Fruit fly (Drosophila melanogaster) whole organism, embryonic: Measurements from ENCODE around the gene CG12814.

ENCODE experiments used
- Adf1 ChIP-seq: fragments of 200-800 bp; sonication (Bioruptor generic); IDR thresholded peaks from 2 replicates; pipeline ENCODE4 v1.3.6; 2022; ENCODE audit warnings: missing biosample characterization, missing genetic modification characterization
- CG12104 ChIP-seq: fragments of 200-800 bp; sonication (Bioruptor generic); optimal IDR thresholded peaks from 3 replicates; lab custom pipeline; 2016; ENCODE audit warnings: missing biosample characterization, missing genetic modification characterization
- CG12155 ChIP-seq: fragments of 200-800 bp; sonication (Bioruptor generic); optimal IDR thresholded peaks from 3 replicates; lab custom pipeline; 2016; ENCODE audit warnings: missing biosample characterization, missing genetic modification characterization
- CG13775 ChIP-seq: fragments of 200-800 bp; sonication (Bioruptor generic); optimal IDR thresholded peaks from 3 replicates; lab custom pipeline; 2017; ENCODE audit warnings: missing biosample characterization, mild to moderate bottlenecking, missing genetic modification characterization
- CG14441 ChIP-seq: fragments of 200-800 bp; sonication (Bioruptor generic); IDR thresholded peaks from 2 replicates; pipeline ENCODE4 v1.3.6; 2022; ENCODE audit warnings: missing biosample characterization, missing genetic modification characterization
- CG17328 ChIP-seq: fragments of 200-800 bp; sonication (Bioruptor generic); IDR thresholded peaks from 2 replicates; pipeline ENCODE4 v1.3.6; 2022; ENCODE audit warnings: missing biosample characterization, missing genetic modification characterization
- CG17361 ChIP-seq: fragments of 200-800 bp; sonication (Bioruptor generic); IDR thresholded peaks from 3 replicates; pipeline ENCODE4 v1.3.6; 2022; ENCODE audit warnings: missing biosample characterization, missing genetic modification characterization
- CG17568 ChIP-seq: fragments of 200-800 bp; sonication (Bioruptor generic); optimal IDR thresholded peaks from 2 replicates; lab custom pipeline; 2018; ENCODE audit warnings: missing biosample characterization, mild to moderate bottlenecking, missing genetic modification characterization, moderate library complexity
- CG17612 ChIP-seq: fragments of 200-800 bp; sonication (Bioruptor generic); IDR thresholded peaks from 2 replicates; pipeline ENCODE4 v1.3.6; 2022; ENCODE audit warnings: missing biosample characterization, missing genetic modification characterization
- CG18011 ChIP-seq: fragments of 200-800 bp; sonication (Bioruptor generic); optimal IDR thresholded peaks from 2 replicates; lab custom pipeline; 2017; ENCODE audit warnings: missing biosample characterization, missing genetic modification characterization, mild to moderate bottlenecking, moderate library complexity, missing genotype
- CG30403 ChIP-seq: fragments of 200-800 bp; sonication (Bioruptor generic); optimal IDR thresholded peaks from 3 replicates; lab custom pipeline; 2016; ENCODE audit warnings: missing biosample characterization, missing genetic modification characterization
- CG3281 ChIP-seq: fragments of 200-800 bp; sonication (Bioruptor generic); optimal IDR thresholded peaks from 3 replicates; lab custom pipeline; 2017; ENCODE audit warnings: missing biosample characterization, mild to moderate bottlenecking, missing genetic modification characterization
- CG3726 ChIP-seq: fragments of 200-800 bp; sonication (Bioruptor generic); IDR thresholded peaks from 3 replicates; pipeline ENCODE4, ENCODE4 v1.3.6; 2022; ENCODE audit warnings: missing biosample characterization, missing genetic modification characterization
- CG3995 ChIP-seq: fragments of 200-800 bp; sonication (Bioruptor generic); optimal IDR thresholded peaks from 3 replicates; lab custom pipeline; 2016; ENCODE audit warnings: missing biosample characterization, missing genetic modification characterization
- CG6689 ChIP-seq: fragments of 200-800 bp; sonication (Bioruptor generic); IDR thresholded peaks from 2 replicates; pipeline ENCODE4 v1.3.6; 2022; ENCODE audit warnings: missing biosample characterization, missing genetic modification characterization
- CG7271 ChIP-seq: fragments of 200-800 bp; sonication (Bioruptor generic); optimal IDR thresholded peaks from 2 replicates; lab custom pipeline; 2018; ENCODE audit warnings: missing biosample characterization, mild to moderate bottlenecking, missing genetic modification characterization, moderate library complexity
- CG7556 ChIP-seq: fragments of 200-800 bp; sonication (Bioruptor generic); optimal IDR thresholded peaks from 2 replicates; lab custom pipeline; 2017; ENCODE audit warnings: missing biosample characterization, mild to moderate bottlenecking, missing genetic modification characterization
- CG7963 ChIP-seq: fragments of 200-800 bp; sonication (Bioruptor generic); IDR thresholded peaks from 3 replicates; pipeline ENCODE4 v1.3.6; 2022; ENCODE audit warnings: missing biosample characterization, missing genetic modification characterization; ENCODE audit not compliant: partially characterized antibody
- CG7987 ChIP-seq: fragments of 200-800 bp; sonication (Bioruptor generic); optimal IDR thresholded peaks from 2 replicates; lab custom pipeline; 2018; ENCODE audit warnings: missing biosample characterization, mild to moderate bottlenecking, missing genetic modification characterization, moderate library complexity
- CG8359 ChIP-seq: fragments of 200-800 bp; sonication (Bioruptor generic); optimal IDR thresholded peaks from 2 replicates; lab custom pipeline; 2017; ENCODE audit warnings: missing biosample characterization, mild to moderate bottlenecking, missing genetic modification characterization, borderline replicate concordance
- CG9727 ChIP-seq: fragments of 200-800 bp; sonication (Bioruptor generic); optimal IDR thresholded peaks from 3 replicates; lab custom pipeline; 2017; ENCODE audit warnings: missing biosample characterization, mild to moderate bottlenecking, missing genetic modification characterization
- Doc3 ChIP-seq: fragments of 200-800 bp; sonication (Bioruptor generic); IDR thresholded peaks from 3 replicates; pipeline ENCODE4 v1.3.6; 2022; ENCODE audit warnings: missing biosample characterization, missing genetic modification characterization; ENCODE audit not compliant: partially characterized antibody
- ERR ChIP-seq: fragments of 200-800 bp; sonication (Bioruptor generic); optimal IDR thresholded peaks from 2 replicates; lab custom pipeline; 2016; ENCODE audit warnings: missing biosample characterization, missing genetic modification characterization
- Ets65A ChIP-seq: fragments of 200-800 bp; sonication (Bioruptor generic); peaks from one replicate; lab custom pipeline; 2016; ENCODE audit warnings: missing biosample characterization, missing genetic modification characterization
- Hand ChIP-seq: fragments of 200-800 bp; sonication (Bioruptor generic); optimal IDR thresholded peaks from 2 replicates; lab custom pipeline; 2017; ENCODE audit warnings: mild to moderate bottlenecking, missing biosample characterization, missing genetic modification reagents, missing genetic modification characterization
- Hmr ChIP-seq: fragments of 200-800 bp; sonication (Bioruptor generic); optimal IDR thresholded peaks from 3 replicates; lab custom pipeline; 2017; ENCODE audit warnings: mild to moderate bottlenecking, missing biosample characterization, missing genetic modification reagents, missing genetic modification characterization
- Nf-YA ChIP-seq: fragments of 200-800 bp; sonication (Bioruptor generic); IDR thresholded peaks from 2 replicates; pipeline ENCODE4 v1.3.6; 2022; ENCODE audit warnings: missing biosample characterization, missing genetic modification characterization
- Oaz ChIP-seq: fragments of 200-800 bp; sonication (Bioruptor generic); IDR thresholded peaks from 2 replicates; pipeline ENCODE4 v1.3.6; 2022; ENCODE audit warnings: missing biosample characterization, missing genetic modification characterization
- Optix ChIP-seq: fragments of 200-800 bp; sonication (Bioruptor generic); IDR thresholded peaks from 3 replicates; pipeline ENCODE4 v1.3.6; 2022; ENCODE audit warnings: missing biosample characterization, missing genetic modification characterization
- Pdp1 ChIP-seq, 2 experiments: fragments of 200-800 bp; sonication (Bioruptor generic); optimal IDR thresholded peaks; 3 replicates each; lab custom pipeline; 2016; ENCODE audit warnings: missing biosample characterization in 2 of 2, missing genetic modification characterization in 2 of 2, mild to moderate bottlenecking in 1 of 2, moderate library complexity in 1 of 2
- Poxn ChIP-seq: fragments of 200-800 bp; sonication (Bioruptor generic); IDR thresholded peaks from 2 replicates; pipeline ENCODE4 v1.3.6; 2022; ENCODE audit warnings: missing biosample characterization, missing genetic modification characterization
- Spps ChIP-seq: fragments of 200-800 bp; sonication (Bioruptor generic); optimal IDR thresholded peaks from 2 replicates; lab custom pipeline; 2018; ENCODE audit warnings: missing biosample characterization, mild to moderate bottlenecking, missing genetic modification characterization
- Sry-δ ChIP-seq: fragments of 200-800 bp; sonication (Bioruptor generic); optimal IDR thresholded peaks from 2 replicates; lab custom pipeline; 2016; ENCODE audit warnings: missing biosample characterization, missing genetic modification characterization
- abd-A ChIP-seq: fragments of 200-800 bp; sonication (Bioruptor generic); optimal IDR thresholded peaks from 3 replicates; lab custom pipeline; 2019; ENCODE audit warnings: missing biosample characterization, mild to moderate bottlenecking, missing genetic modification characterization, moderate library complexity
- ap ChIP-seq: fragments of 200-800 bp; sonication (Bioruptor generic); IDR thresholded peaks from 2 replicates; pipeline ENCODE4 v1.3.6; 2022; ENCODE audit warnings: missing biosample characterization, missing genetic modification characterization
- bcd ChIP-seq: fragments of 200-800 bp; sonication (Bioruptor generic); optimal IDR thresholded peaks from 2 replicates; lab custom pipeline; 2017; ENCODE audit warnings: missing biosample characterization, mild to moderate bottlenecking, missing genetic modification characterization
- ewg ChIP-seq: fragments of 200-800 bp; sonication (Bioruptor generic); optimal IDR thresholded peaks from 3 replicates; lab custom pipeline; 2017; ENCODE audit warnings: mild to moderate bottlenecking, missing biosample characterization, missing genetic modification reagents, missing genetic modification characterization
- exex ChIP-seq: fragments of 200-800 bp; sonication (Bioruptor generic); optimal IDR thresholded peaks from 4 replicates; lab custom pipeline; 2018; ENCODE audit warnings: missing biosample characterization, mild to moderate bottlenecking, missing genetic modification characterization, moderate library complexity
- fd64A ChIP-seq: fragments of 200-800 bp; sonication (Bioruptor generic); optimal IDR thresholded peaks from 3 replicates; lab custom pipeline; 2018; ENCODE audit warnings: missing biosample characterization, mild to moderate bottlenecking, missing genetic modification characterization
- grn ChIP-seq: fragments of 200-800 bp; sonication (Bioruptor generic); optimal IDR thresholded peaks from 3 replicates; lab custom pipeline; 2017; ENCODE audit warnings: missing biosample characterization, missing genetic modification characterization
- ind ChIP-seq: fragments of 200-800 bp; sonication (Bioruptor generic); optimal IDR thresholded peaks from 3 replicates; lab custom pipeline; 2016; ENCODE audit warnings: missing biosample characterization, missing genetic modification characterization
- insv ChIP-seq, 2 experiments: fragments of 200-800 bp; sonication (Bioruptor generic); optimal IDR thresholded peaks; 3 replicates each; lab custom pipeline; 2016 to 2018; ENCODE audit warnings: missing biosample characterization in 2 of 2, missing genetic modification characterization in 2 of 2
- jing ChIP-seq: fragments of 200-800 bp; sonication (Bioruptor generic); optimal IDR thresholded peaks from 2 replicates; lab custom pipeline; 2018; ENCODE audit warnings: missing biosample characterization, mild to moderate bottlenecking, missing genetic modification characterization
- mld ChIP-seq: fragments of 200-800 bp; sonication (Bioruptor generic); IDR thresholded peaks from 3 replicates; pipeline ENCODE4 v1.3.6; 2022; ENCODE audit warnings: missing biosample characterization, missing genetic modification characterization; ENCODE audit not compliant: partially characterized antibody
- odd ChIP-seq: fragments of 200-800 bp; sonication (Bioruptor generic); optimal IDR thresholded peaks from 2 replicates; lab custom pipeline; 2017; ENCODE audit warnings: missing biosample characterization, mild to moderate bottlenecking, missing genetic modification characterization
- pum ChIP-seq: fragments of 200-800 bp; sonication (Bioruptor generic); optimal IDR thresholded peaks from 2 replicates; lab custom pipeline; 2016; ENCODE audit warnings: missing biosample characterization, missing genetic modification characterization
- ssp ChIP-seq: fragments of 200-800 bp; sonication (Bioruptor generic); IDR thresholded peaks from 2 replicates; pipeline ENCODE4 v1.3.6; 2022; ENCODE audit warnings: missing biosample characterization, missing genetic modification characterization
- tna ChIP-seq: fragments of 200-800 bp; sonication (Bioruptor generic); IDR thresholded peaks from 2 replicates; pipeline ENCODE4 v1.3.6; 2022; ENCODE audit warnings: missing biosample characterization, missing genetic modification characterization; ENCODE audit not compliant: partially characterized antibody
- trh ChIP-seq: fragments of 200-800 bp; sonication (Bioruptor generic); optimal IDR thresholded peaks from 2 replicates; lab custom pipeline; 2016; ENCODE audit warnings: missing biosample characterization, missing genetic modification characterization
- yki ChIP-seq: fragments of >200 bp; optimal IDR thresholded peaks from 3 replicates; lab custom pipeline; 2018
- zen ChIP-seq: fragments of 200-800 bp; sonication (Bioruptor generic); optimal IDR thresholded peaks from 3 replicates; lab custom pipeline; 2018; ENCODE audit warnings: missing biosample characterization, mild to moderate bottlenecking, missing genetic modification characterization, moderate library complexity
- zfh1 ChIP-seq: fragments of 200-800 bp; sonication (Bioruptor generic); IDR thresholded peaks from 3 replicates; pipeline ENCODE4 v1.3.6; 2022; ENCODE audit warnings: missing biosample characterization, missing genetic modification characterization

CG12814 gene

DNA sequence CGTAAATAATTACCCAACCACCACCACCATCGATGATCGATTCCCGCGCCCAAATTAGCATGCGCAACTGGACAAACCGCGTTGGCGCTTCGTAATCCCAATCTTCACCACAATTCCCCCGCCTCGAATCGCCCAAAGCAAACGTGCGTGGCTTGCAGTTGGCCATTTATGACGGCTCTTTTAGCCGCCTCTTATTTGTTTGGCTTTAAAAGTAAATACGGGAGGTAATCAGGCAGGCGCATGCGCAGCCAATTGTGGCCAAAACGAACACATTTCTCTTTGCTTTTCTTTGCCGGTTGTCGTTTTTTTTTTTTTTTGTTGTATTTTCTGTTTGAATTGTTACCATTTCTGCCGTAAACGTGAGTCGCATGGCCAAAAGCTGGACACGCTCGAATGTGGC lies 38.8 kb downstream of the CG12814 start (continued):
- TF ChIP-seq CG18011 (GFP tag; lab: Kevin White, UChicago), result no peak
- peak; percentile 86 for TF ChIP-seq Ets65A (GFP tag; lab: Kevin White, UChicago)
- TF ChIP-seq CG17361 (GFP tag; lab: Robert Waterston, UW), result no peak
- no peak for TF ChIP-seq CG17328 (GFP tag; lab: Robert Waterston, UW)
- TF ChIP-seq CG9727, result no peak
- TF ChIP-seq grn (GFP tag; lab: Kevin White, UChicago), result no peak
- TF ChIP-seq odd (GFP tag; lab: Kevin White, UChicago), result no peak
- TF ChIP-seq Optix, result peak; percentile 37; the same call in 1 of the 3 replicates
- no peak for TF ChIP-seq CG3281 (GFP tag; lab: Kevin White, UChicago)
- peak; percentile 37; the same call in 1 of the 2 replicates for TF ChIP-seq CG6689 (GFP tag; lab: Robert Waterston, UW)
- TF ChIP-seq Nf-YA (GFP tag; lab: Robert Waterston, UW), result no peak
- 0 out of 2 replicates have a peak, but pooled peaks have one; percentile 21 for TF ChIP-seq CG14441 (GFP tag; lab: Robert Waterston, UW)
- TF ChIP-seq CG7987, result no peak
- TF ChIP-seq Sry-δ (GFP tag; lab: Kevin White, UChicago), result no peak
- TF ChIP-seq CG8359, result no peak
- TF ChIP-seq CG13775 (GFP tag; lab: Kevin White, UChicago), result no peak
- no peak for TF ChIP-seq Spps (tag; lab: Kevin White, UChicago)
- no peak for TF ChIP-seq Oaz (GFP tag; lab: Robert Waterston, UW)
- peak; percentile 13; the same call in 1 of the 2 replicates for TF ChIP-seq ap (GFP tag; lab: Robert Waterston, UW)
- TF ChIP-seq CG7963, result no peak
- TF ChIP-seq tna (GFP tag; lab: Robert Waterston, UW), result no peak
- no peak for TF ChIP-seq CG7556 (GFP tag; lab: Kevin White, UChicago)
- TF ChIP-seq trh (GFP tag; lab: Kevin White, UChicago), result no peak
- no peak for TF ChIP-seq abd-A
- TF ChIP-seq Hand (GFP tag; lab: Kevin White, UChicago), result no peak
- TF ChIP-seq bcd (GFP tag; lab: Kevin White, UChicago), result no peak
- no peak for TF ChIP-seq CG17568 (GFP tag; lab: Kevin White, UChicago)
- no peak for TF ChIP-seq zen (tag; lab: Kevin White, UChicago)
- no peak for TF ChIP-seq mld (GFP tag; lab: Robert Waterston, UW)
- TF ChIP-seq CG12155 (GFP tag; lab: Kevin White, UChicago), result no peak
- TF ChIP-seq CG7271 (tag; lab: Kevin White, UChicago), result no peak
- TF ChIP-seq insv (GFP tag; optimal IDR thresholded peaks at IDR 0.05; lab: Kevin White, UChicago), result no peak
- TF ChIP-seq Hmr (GFP tag; lab: Kevin White, UChicago), result no peak
- TF ChIP-seq CG30403 (GFP tag; lab: Kevin White, UChicago), result no peak
- no peak for TF ChIP-seq Poxn (GFP tag; lab: Robert Waterston, UW)
- TF ChIP-seq CG3995 (GFP tag; lab: Kevin White, UChicago), result no peak
- TF ChIP-seq exex (tag; lab: Kevin White, UChicago), result no peak
- no peak for TF ChIP-seq ERR (GFP tag; lab: Kevin White, UChicago)
- TF ChIP-seq yki, result no peak
- no peak for TF ChIP-seq jing (GFP tag; lab: Kevin White, UChicago)
- TF ChIP-seq Pdp1 (GFP tag; optimal IDR thresholded peaks at IDR 0.05; lab: Kevin White, UChicago), result no peak
- TF ChIP-seq CG17612 (GFP tag; lab: Robert Waterston, UW), result no peak
- TF ChIP-seq Adf1, result no peak
- no peak for TF ChIP-seq Doc3 (GFP tag; lab: Robert Waterston, UW)
- TF ChIP-seq ssp (GFP tag; lab: Robert Waterston, UW), result no peak
- no peak for TF ChIP-seq zfh1 (GFP tag; lab: Robert Waterston, UW)
- TF ChIP-seq pum, result no peak
- TF ChIP-seq CG12104 (GFP tag; lab: Kevin White, UChicago), result no peak
- no peak for TF ChIP-seq CG3726
- peak; percentile 19 for TF ChIP-seq fd64A (GFP tag; lab: Kevin White, UChicago)
- peak; percentile 4 for TF ChIP-seq ewg
- no peak for TF ChIP-seq ind
